Fruit fly (Drosophila melanogaster) whole organism, embryonic: ENCODE data around the gene CG11562.

Source experiments
- Abd-B ChIP-seq: fragments of 200-800 bp; sonication (Bioruptor generic); optimal IDR thresholded peaks from 2 replicates; lab custom pipeline; 2018; ENCODE audit warnings: missing biosample characterization, mild to moderate bottlenecking, missing genetic modification characterization, moderate library complexity
- Antp ChIP-seq: fragments of 200-800 bp; sonication (Bioruptor generic); optimal IDR thresholded peaks from 3 replicates; lab custom pipeline; 2016; ENCODE audit warnings: missing biosample characterization, missing genetic modification characterization
- Atf6 ChIP-seq: fragments of 200-800 bp; sonication (Bioruptor generic); IDR thresholded peaks from 2 replicates; pipeline ENCODE4 v1.3.6; 2022; ENCODE audit warnings: missing biosample characterization, missing genetic modification characterization
- Bgb ChIP-seq: fragments of 200-800 bp; sonication (Bioruptor generic); IDR thresholded peaks from 2 replicates; pipeline ENCODE4 v1.3.6; 2022; ENCODE audit warnings: missing biosample characterization, missing genetic modification characterization; ENCODE audit not compliant: partially characterized antibody
- CG10959 ChIP-seq: fragments of 200-800 bp; sonication (Bioruptor generic); IDR thresholded peaks from 2 replicates; pipeline ENCODE4 v1.3.6; 2022; ENCODE audit warnings: missing biosample characterization, missing genetic modification characterization
- CG17359 ChIP-seq: fragments of 200-800 bp; sonication (Bioruptor generic); optimal IDR thresholded peaks from 3 replicates; lab custom pipeline; 2018; ENCODE audit warnings: missing biosample characterization, mild to moderate bottlenecking, missing genetic modification characterization, moderate library complexity
- CG17802 ChIP-seq: fragments of 200-800 bp; sonication (Bioruptor generic); optimal IDR thresholded peaks from 2 replicates; lab custom pipeline; 2018; ENCODE audit warnings: missing biosample characterization, mild to moderate bottlenecking, missing genetic modification characterization, moderate library complexity
- CG2116 ChIP-seq: fragments of 200-800 bp; sonication (Bioruptor generic); optimal IDR thresholded peaks from 3 replicates; lab custom pipeline; 2018; ENCODE audit warnings: missing biosample characterization, mild to moderate bottlenecking, missing genetic modification characterization
- CG32772 ChIP-seq: fragments of 200-800 bp; sonication (Bioruptor generic); IDR thresholded peaks from 2 replicates; pipeline ENCODE4 v1.3.6; 2022; ENCODE audit warnings: missing biosample characterization, missing genetic modification characterization
- CG3726 ChIP-seq: fragments of 200-800 bp; sonication (Bioruptor generic); IDR thresholded peaks from 3 replicates; pipeline ENCODE4, ENCODE4 v1.3.6; 2022; ENCODE audit warnings: missing biosample characterization, missing genetic modification characterization
- CG3838 ChIP-seq: fragments of 200-800 bp; sonication (Bioruptor generic); optimal IDR thresholded peaks from 3 replicates; lab custom pipeline; 2016; ENCODE audit warnings: missing biosample characterization, missing genetic modification characterization
- CG6791 ChIP-seq: fragments of 200-800 bp; sonication (Bioruptor generic); IDR thresholded peaks from 3 replicates; pipeline ENCODE4 v1.3.6; 2022; ENCODE audit warnings: missing biosample characterization, missing genetic modification characterization; ENCODE audit not compliant: partially characterized antibody
- CG7745 ChIP-seq: fragments of 200-800 bp; sonication (Bioruptor generic); optimal IDR thresholded peaks from 2 replicates; lab custom pipeline; 2018; ENCODE audit warnings: missing biosample characterization, mild to moderate bottlenecking, missing genetic modification characterization, moderate library complexity
- CG8765 ChIP-seq: fragments of 200-800 bp; sonication (Bioruptor generic); IDR thresholded peaks from 2 replicates; pipeline ENCODE4 v1.3.6; 2022; ENCODE audit warnings: missing biosample characterization, missing genetic modification characterization
- CG9727 ChIP-seq: fragments of 200-800 bp; sonication (Bioruptor generic); optimal IDR thresholded peaks from 3 replicates; lab custom pipeline; 2017; ENCODE audit warnings: missing biosample characterization, mild to moderate bottlenecking, missing genetic modification characterization
- D19A ChIP-seq: fragments of 200-800 bp; optimal IDR thresholded peaks from 3 replicates; lab custom pipeline; 2019; ENCODE audit warnings: missing biosample characterization, mild to moderate bottlenecking, missing genetic modification characterization, moderate library complexity
- E2f2 ChIP-seq: fragments of 200-800 bp; sonication (Bioruptor generic); IDR thresholded peaks from 2 replicates; pipeline ENCODE4 v1.3.6; 2022; ENCODE audit warnings: missing biosample characterization, missing genetic modification characterization
- HHEX ChIP-seq: fragments of 200-800 bp; sonication (Bioruptor generic); optimal IDR thresholded peaks from 3 replicates; lab custom pipeline; 2017; ENCODE audit warnings: missing biosample characterization, mild to moderate bottlenecking, missing genetic modification characterization, missing genetic modification reagents
- HmgZ ChIP-seq: fragments of 200-800 bp; sonication (Bioruptor generic); optimal IDR thresholded peaks from 2 replicates; lab custom pipeline; 2018; ENCODE audit warnings: missing biosample characterization, mild to moderate bottlenecking, missing genetic modification characterization
- Lim3 ChIP-seq: fragments of 200-800 bp; sonication (Bioruptor generic); IDR thresholded peaks from 2 replicates; pipeline ENCODE4 v1.3.6; 2022; ENCODE audit warnings: missing biosample characterization, missing genetic modification characterization
- MESR4 ChIP-seq: fragments of 200-800 bp; sonication (Bioruptor generic); optimal IDR thresholded peaks from 2 replicates; lab custom pipeline; 2018; ENCODE audit warnings: missing biosample characterization, mild to moderate bottlenecking, missing genetic modification characterization, moderate library complexity
- Max ChIP-seq: fragments of 200-800 bp; sonication (Bioruptor generic); optimal IDR thresholded peaks from 2 replicates; lab custom pipeline; 2016; ENCODE audit warnings: missing biosample characterization, mild to moderate bottlenecking, missing genetic modification characterization
- Scr ChIP-seq: fragments of 200-800 bp; sonication (Bioruptor generic); IDR thresholded peaks from 2 replicates; pipeline ENCODE4 v1.3.6; 2022; ENCODE audit warnings: missing biosample characterization, missing genetic modification characterization; ENCODE audit not compliant: partially characterized antibody
- Side ChIP-seq: fragments of 200-800 bp; sonication (Bioruptor generic); optimal IDR thresholded peaks from 2 replicates; lab custom pipeline; 2016; ENCODE audit warnings: missing biosample characterization, missing genetic modification characterization
- Sin3A ChIP-seq: fragments of >200 bp; optimal IDR thresholded peaks from 2 replicates; lab custom pipeline; 2018
- Vsx1 ChIP-seq: fragments of 200-800 bp; sonication (Bioruptor generic); optimal IDR thresholded peaks from 2 replicates; lab custom pipeline; 2017; ENCODE audit warnings: missing biosample characterization, mild to moderate bottlenecking, missing genetic modification characterization, missing genetic modification reagents
- YL-1 ChIP-seq: fragments of 200-800 bp; sonication (Bioruptor generic); optimal IDR thresholded peaks from 3 replicates; lab custom pipeline; 2017; ENCODE audit warnings: missing biosample characterization, mild to moderate bottlenecking, missing genetic modification characterization
- az2 ChIP-seq: fragments of 200-800 bp; sonication (Bioruptor generic); optimal IDR thresholded peaks from 3 replicates; lab custom pipeline; 2016; ENCODE audit warnings: missing biosample characterization, missing genetic modification characterization
- disco-r ChIP-seq: fragments of 200-800 bp; sonication (Bioruptor generic); optimal IDR thresholded peaks from 2 replicates; lab custom pipeline; 2016; ENCODE audit warnings: missing biosample characterization, missing genetic modification characterization
- dm ChIP-seq: fragments of 200-800 bp; sonication (Bioruptor generic); optimal IDR thresholded peaks from 3 replicates; lab custom pipeline; 2016; ENCODE audit warnings: missing biosample characterization, missing genetic modification characterization
- dpn ChIP-seq, 2 experiments: fragments of 200-800 bp; sonication (Bioruptor generic); optimal IDR thresholded peaks; 3 replicates each; lab custom pipeline; 2016; ENCODE audit warnings: missing biosample characterization in 2 of 2, missing genetic modification characterization in 2 of 2
- fd102C ChIP-seq: fragments of 200-800 bp; sonication (Bioruptor generic); optimal IDR thresholded peaks from 2 replicates; lab custom pipeline; 2018; ENCODE audit warnings: missing biosample characterization, mild to moderate bottlenecking, missing genetic modification characterization, moderate library complexity
- fu2 ChIP-seq: fragments of 200-800 bp; sonication (Bioruptor generic); optimal IDR thresholded peaks from 2 replicates; lab custom pipeline; 2016; ENCODE audit warnings: missing biosample characterization, missing genetic modification characterization
- gsb ChIP-seq: fragments of 200-800 bp; sonication (Bioruptor generic); IDR thresholded peaks from 2 replicates; pipeline ENCODE4 v1.3.6; 2022; ENCODE audit warnings: missing biosample characterization, missing genetic modification characterization
- hkb ChIP-seq, 2 experiments: fragments of 200-800 bp in 1 of 2; fragments of >200 bp in 1 of 2; sonication (Bioruptor generic) in 1 of 2; IDR thresholded peaks in 1 of 2; optimal IDR thresholded peaks in 1 of 2; 2 replicates each; pipeline versions ENCODE4 v1.3.6 to Lab custom; 2017 to 2022; ENCODE audit warnings: missing biosample characterization in 1 of 2, missing genetic modification characterization in 1 of 2
- jigr1 ChIP-seq: fragments of 200-800 bp; sonication (Bioruptor generic); IDR thresholded peaks from 3 replicates; pipeline ENCODE4 v1.3.6; 2022; ENCODE audit warnings: missing biosample characterization, missing genetic modification characterization
- ken ChIP-seq: fragments of 200-800 bp; sonication (Bioruptor generic); IDR thresholded peaks from 3 replicates; pipeline ENCODE4 v1.3.6; 2022; ENCODE audit warnings: missing biosample characterization, missing genetic modification characterization
- klu ChIP-seq: fragments of 200-800 bp; sonication (Bioruptor generic); IDR thresholded peaks from 2 replicates; pipeline ENCODE4 v1.3.6; 2022; ENCODE audit warnings: missing biosample characterization, missing genetic modification characterization
- nau ChIP-seq: fragments of 200-800 bp; sonication (Bioruptor generic); optimal IDR thresholded peaks from 3 replicates; lab custom pipeline; 2017; ENCODE audit warnings: missing biosample characterization, mild to moderate bottlenecking, missing genetic modification characterization, missing genetic modification reagents
- phol ChIP-seq: fragments of 200-800 bp; sonication (Bioruptor generic); optimal IDR thresholded peaks from 3 replicates; lab custom pipeline; 2018; ENCODE audit warnings: missing biosample characterization, mild to moderate bottlenecking, missing genetic modification characterization, moderate library complexity
- pita ChIP-seq: fragments of 200-800 bp; sonication (Bioruptor generic); optimal IDR thresholded peaks from 2 replicates; lab custom pipeline; 2017; ENCODE audit warnings: missing biosample characterization, mild to moderate bottlenecking, missing genetic modification characterization
- scrt ChIP-seq: fragments of 200-800 bp; sonication (Bioruptor generic); optimal IDR thresholded peaks from 2 replicates; lab custom pipeline; 2018; ENCODE audit warnings: missing biosample characterization, mild to moderate bottlenecking, missing genetic modification characterization, moderate library complexity
- sens-2 ChIP-seq: fragments of 200-800 bp; sonication (Bioruptor generic); IDR thresholded peaks from 2 replicates; pipeline ENCODE4 v1.3.6; 2022; ENCODE audit warnings: missing biosample characterization, missing genetic modification characterization
- slou ChIP-seq: fragments of 200-800 bp; sonication (Bioruptor generic); optimal IDR thresholded peaks from 3 replicates; lab custom pipeline; 2016; ENCODE audit warnings: missing biosample characterization, missing genetic modification characterization
- sna ChIP-seq: fragments of 200-800 bp; sonication (Bioruptor generic); IDR thresholded peaks from 2 replicates; pipeline ENCODE4 v1.3.6; 2022; ENCODE audit warnings: missing biosample characterization, missing genetic modification characterization; ENCODE audit not compliant: partially characterized antibody
- tap ChIP-seq: fragments of 200-800 bp; optimal IDR thresholded peaks from 3 replicates; lab custom pipeline; 2019; ENCODE audit warnings: missing biosample characterization, mild to moderate bottlenecking, missing genetic modification characterization, moderate library complexity
- trh ChIP-seq: fragments of 200-800 bp; sonication (Bioruptor generic); optimal IDR thresholded peaks from 2 replicates; lab custom pipeline; 2016; ENCODE audit warnings: missing biosample characterization, missing genetic modification characterization
- vnd ChIP-seq: fragments of 200-800 bp; sonication (Bioruptor generic); IDR thresholded peaks from 3 replicates; pipeline ENCODE4 v1.3.6; 2022; ENCODE audit warnings: missing biosample characterization, missing genetic modification characterization; ENCODE audit not compliant: partially characterized antibody
- wor ChIP-seq: fragments of 200-800 bp; sonication (Bioruptor generic); IDR thresholded peaks from 2 replicates; pipeline ENCODE4 v1.3.6; 2022; ENCODE audit warnings: missing biosample characterization, missing genetic modification characterization
- z ChIP-seq: fragments of 200-800 bp; sonication (Bioruptor generic); IDR thresholded peaks from 3 replicates; pipeline ENCODE4 v1.3.6; 2022; ENCODE audit warnings: missing biosample characterization, missing genetic modification characterization
- zfh1 ChIP-seq: fragments of 200-800 bp; sonication (Bioruptor generic); IDR thresholded peaks from 3 replicates; pipeline ENCODE4 v1.3.6; 2022; ENCODE audit warnings: missing biosample characterization, missing genetic modification characterization

CG11562 gene

dm6 chr2L:252174-252573, 40.0 kb upstream of the CG11562 start, which contains the start of gene Rpp30 (continued):
- TF ChIP-seq ken, result no peak
- no peak for TF ChIP-seq trh (GFP tag; lab: Kevin White, UChicago)
- peak; percentile 43 for TF ChIP-seq Sin3A
- no peak for TF ChIP-seq CG17802
- TF ChIP-seq HHEX (GFP tag; lab: Kevin White, UChicago), result no peak
- TF ChIP-seq phol (tag; lab: Kevin White, UChicago), result peak; percentile 38
- peak; percentile 45 for TF ChIP-seq MESR4 (GFP tag; lab: Kevin White, UChicago)
- TF ChIP-seq CG3838, result no peak
- no peak for TF ChIP-seq tap
- peak; percentile 89 for TF ChIP-seq dm (GFP tag; lab: Kevin White, UChicago)
- TF ChIP-seq slou (GFP tag; lab: Kevin White, UChicago), result no peak
- no peak for TF ChIP-seq CG6791
- peak; percentile 56 for TF ChIP-seq hkb (optimal IDR thresholded peaks at IDR 0.05; lab: Kevin White, UChicago)
- no peak for TF ChIP-seq hkb (GFP tag; IDR thresholded peaks at IDR 0.05; lab: Robert Waterston, UW)
- TF ChIP-seq CG32772, result peak; percentile 42; the same call in 1 of the 2 replicates
- peak; percentile 22; the same call in 1 of the 2 replicates for TF ChIP-seq Scr (GFP tag; lab: Robert Waterston, UW)
- peak; percentile 34; the same call in 1 of the 2 replicates for TF ChIP-seq Bgb (GFP tag; lab: Robert Waterston, UW)
- no peak for TF ChIP-seq zfh1 (GFP tag; lab: Robert Waterston, UW)
- no peak for TF ChIP-seq nau (GFP tag; lab: Kevin White, UChicago)
- TF ChIP-seq Lim3, result no peak
- TF ChIP-seq klu, result no peak
- TF ChIP-seq CG9727 (GFP tag; lab: Kevin White, UChicago), result no peak
- no peak for TF ChIP-seq CG3726 (GFP tag; lab: Robert Waterston, UW)
- TF ChIP-seq disco-r (GFP tag; lab: Kevin White, UChicago), result no peak
- peak; percentile 57 for TF ChIP-seq CG17359 (tag; lab: Kevin White, UChicago)
- no peak for TF ChIP-seq dpn (GFP tag; optimal IDR thresholded peaks at IDR 0.05; lab: Kevin White, UChicago)
- no peak for TF ChIP-seq Antp
- TF ChIP-seq fd102C (GFP tag; lab: Kevin White, UChicago), result no peak
- TF ChIP-seq sna (GFP tag; lab: Robert Waterston, UW), result no peak
- no peak for TF ChIP-seq D19A (tag; lab: Kevin White, UChicago)
- TF ChIP-seq Abd-B (GFP tag; lab: Kevin White, UChicago), result no peak
- peak; percentile 49 for TF ChIP-seq HmgZ
- no peak for TF ChIP-seq wor (GFP tag; lab: Robert Waterston, UW)
- TF ChIP-seq Atf6 (GFP tag; lab: Robert Waterston, UW), result no peak
- TF ChIP-seq E2f2 (GFP tag; lab: Robert Waterston, UW), result peak; percentile 69
- TF ChIP-seq CG2116 (GFP tag; lab: Kevin White, UChicago), result peak; percentile 18
- TF ChIP-seq az2 (GFP tag; lab: Kevin White, UChicago), result no peak
- TF ChIP-seq jigr1 (GFP tag; lab: Robert Waterston, UW), result no peak
- TF ChIP-seq gsb, result no peak
- TF ChIP-seq vnd (GFP tag; lab: Robert Waterston, UW), result no peak
- peak; percentile 95 for TF ChIP-seq scrt (GFP tag; lab: Kevin White, UChicago)
- TF ChIP-seq sens-2 (GFP tag; lab: Robert Waterston, UW), result no peak
- TF ChIP-seq CG8765 (GFP tag; lab: Robert Waterston, UW), result no peak
- TF ChIP-seq Side (GFP tag; lab: Kevin White, UChicago), result no peak
- TF ChIP-seq fu2, result no peak
- TF ChIP-seq pita (GFP tag; lab: Kevin White, UChicago), result no peak
- no peak for TF ChIP-seq Vsx1 (GFP tag; lab: Kevin White, UChicago)
- peak; percentile 80 for TF ChIP-seq YL-1 (GFP tag; lab: Kevin White, UChicago)
- TF ChIP-seq z (GFP tag; lab: Robert Waterston, UW), result no peak
- no peak for TF ChIP-seq CG7745 (tag; lab: Kevin White, UChicago)
- no peak for TF ChIP-seq CG10959 (GFP tag; lab: Robert Waterston, UW)
- TF ChIP-seq Max (GFP tag; lab: Kevin White, UChicago), result peak; percentile 60
